Fruit fly (Drosophila melanogaster): ENCODE data around the gene Pus7.

Pus7 gene

dm6 chr3L:8547104-8547523, 37.3 kb downstream of the Pus7 start (continued):
- TF ChIP-seq CG6272 (GFP tag; IDR thresholded peaks at IDR 0.05) (peak; percentile 62), wek (GFP tag; optimal IDR thresholded peaks at IDR 0.05) (peak; percentile 57), pum (GFP tag; optimal IDR thresholded peaks at IDR 0.05) (peak; percentile 59), CG14050 (GFP tag; IDR thresholded peaks at IDR 0.05) (peak; percentile 61; the same call in 2 of the 3 replicates), gt (GFP tag; IDR thresholded peaks at IDR 0.05) (peak; percentile 48; the same call in 1 of the 2 replicates), CG8281 (tag; optimal IDR thresholded peaks at IDR 0.05) (peak; percentile 78), croc (GFP tag; conservative IDR thresholded peaks at IDR 0.05) (peak; percentile 62), corto (GFP tag; optimal IDR thresholded peaks at IDR 0.05) (no peak), CG17385 (GFP tag; optimal IDR thresholded peaks at IDR 0.05) (peak; percentile 87), Hr39 (optimal IDR thresholded peaks at IDR 0.05) (no peak), Neu2 (GFP tag; optimal IDR thresholded peaks at IDR 0.05; ENCODE audit: borderline replicate concordance) (no peak), CG31224 (GFP tag; IDR thresholded peaks at IDR 0.05) (peak; percentile 78), dpn (GFP tag; optimal IDR thresholded peaks at IDR 0.05) (peak; percentile 77 to 86), zen2 (GFP tag; IDR thresholded peaks at IDR 0.05; ENCODE audit: partially characterized antibody) (no peak), CG1647 (GFP tag; optimal IDR thresholded peaks at IDR 0.05) (peak; percentile 48), Six4 (GFP tag; optimal IDR thresholded peaks at IDR 0.05) (peak; percentile 53), CG3065 (GFP tag; optimal IDR thresholded peaks at IDR 0.05) (peak; percentile 14), cwo (GFP tag; optimal IDR thresholded peaks at IDR 0.05) (peak; percentile 80), CG12155 (GFP tag; optimal IDR thresholded peaks at IDR 0.05) (peak; percentile 77), CG11398 (GFP tag; optimal IDR thresholded peaks at IDR 0.05) (peak; percentile 8), CG18476 (GFP tag; optimal IDR thresholded peaks at IDR 0.05) (peak; percentile 62), ERR (GFP tag; optimal IDR thresholded peaks at IDR 0.05) (peak; percentile 58), Hmx (GFP tag; optimal IDR thresholded peaks at IDR 0.05) (no peak), sima (GFP tag; optimal IDR thresholded peaks at IDR 0.05) (no peak), Aef1 (GFP tag; IDR thresholded peaks at IDR 0.05) (peak; percentile 60; the same call in 2 of the 3 replicates), CG18262 (tag; optimal IDR thresholded peaks at IDR 0.05) (peak; percentile 87), az2 (GFP tag; optimal IDR thresholded peaks at IDR 0.05) (peak; percentile 82), fd3F (GFP tag; optimal IDR thresholded peaks at IDR 0.05) (peak; percentile 91), CG15269 (tag; optimal IDR thresholded peaks at IDR 0.05) (peak; percentile 94), Scr (GFP tag; IDR thresholded peaks at IDR 0.05; ENCODE audit: partially characterized antibody) (no peak), CG4730 (GFP tag; IDR thresholded peaks at IDR 0.05) (peak; percentile 69), CG14441 (GFP tag; IDR thresholded peaks at IDR 0.05) (peak; percentile 80), lab (GFP tag; optimal IDR thresholded peaks at IDR 0.05) (peak; percentile 93), emc (GFP tag; optimal IDR thresholded peaks at IDR 0.05) (peak; percentile 27), CG12219 (GFP tag; optimal IDR thresholded peaks at IDR 0.05) (peak; percentile 82), CG17802 (tag; optimal IDR thresholded peaks at IDR 0.05) (peak; percentile 51), gro (GFP tag; optimal IDR thresholded peaks at IDR 0.05) (peak; percentile 81), stwl (tag; optimal IDR thresholded peaks at IDR 0.05) (no peak), CG11560 (tag; IDR thresholded peaks at IDR 0.05) (peak; percentile 63), Nf-YC (tag; optimal IDR thresholded peaks at IDR 0.05) (peak; percentile 75), CG18011 (GFP tag; optimal IDR thresholded peaks at IDR 0.05) (peak; percentile 75), CG31388 (GFP tag; optimal IDR thresholded peaks at IDR 0.05) (peak; percentile 42), org-1 (GFP tag; optimal IDR thresholded peaks at IDR 0.05) (peak; percentile 79), CG8944 (GFP tag; optimal IDR thresholded peaks at IDR 0.05) (peak; percentile 66), Hand (GFP tag; optimal IDR thresholded peaks at IDR 0.05) (peak; percentile 59), CG6854 (GFP tag; optimal IDR thresholded peaks at IDR 0.05) (peak; percentile 83), her (GFP tag; optimal IDR thresholded peaks at IDR 0.05) (peak; percentile 53), HLH54F (GFP tag; optimal IDR thresholded peaks at IDR 0.05) (peak; percentile 74), MTF-1 (GFP tag; optimal IDR thresholded peaks at IDR 0.05; ENCODE audit: borderline replicate concordance) (peak; percentile 49), MBD-R2 (GFP tag; IDR thresholded peaks at IDR 0.05) (peak; percentile 64; the same call in 1 of the 2 replicates), CG2116 (GFP tag; optimal IDR thresholded peaks at IDR 0.05) (peak; percentile 44)

All from whole organism, embryonic.